Fruit fly (Drosophila melanogaster) whole organism, pupa: Measurements from ENCODE around the gene CG42581.
"Not testable (repeated sequence)": the region's sequence is repeated elsewhere in the genome, so short reads cannot be mapped to it uniquely, and the experiment has no call there.

ENCODE experiments used
- CG10348 ChIP-seq: fragments of 200-800 bp; sonication (Bioruptor generic); IDR thresholded peaks from 2 replicates; pipeline ENCODE4 v1.3.6; 2022; ENCODE audit warnings: missing biosample characterization, missing genetic modification characterization
- CG12605 ChIP-seq: fragments of 200-800 bp; sonication (Bioruptor generic); IDR thresholded peaks from 2 replicates; pipeline ENCODE4 v1.3.6; 2022; ENCODE audit warnings: missing biosample characterization, missing genetic modification characterization
- CG13204 ChIP-seq: fragments of 200-800 bp; sonication (Bioruptor generic); optimal IDR thresholded peaks from 2 replicates; lab custom pipeline; 2018; ENCODE audit warnings: missing biosample characterization, mild to moderate bottlenecking, missing genetic modification characterization, moderate library complexity
- CG14655 ChIP-seq: fragments of 200-800 bp; sonication (Bioruptor generic); optimal IDR thresholded peaks from 3 replicates; lab custom pipeline; 2017; ENCODE audit warnings: mild to moderate bottlenecking, missing biosample characterization, missing genetic modification reagents, missing genetic modification characterization
- CG15710 ChIP-seq: fragments of 200-800 bp; sonication (Bioruptor generic); optimal IDR thresholded peaks from 2 replicates; lab custom pipeline; 2018; ENCODE audit warnings: missing biosample characterization, mild to moderate bottlenecking, missing genetic modification characterization, moderate library complexity
- CG17806 ChIP-seq: fragments of 200-800 bp; sonication (Bioruptor generic); optimal IDR thresholded peaks from 2 replicates; lab custom pipeline; 2018; ENCODE audit warnings: missing biosample characterization, mild to moderate bottlenecking, missing genetic modification characterization, moderate library complexity
- CG32121 ChIP-seq: fragments of 200-800 bp; sonication (Bioruptor generic); IDR thresholded peaks from 2 replicates; pipeline ENCODE4 v1.3.6; 2022; ENCODE audit warnings: missing biosample characterization, missing genetic modification characterization
- CG34367 ChIP-seq: fragments of 200-800 bp; sonication (Bioruptor generic); optimal IDR thresholded peaks from 2 replicates; lab custom pipeline; 2018; ENCODE audit warnings: missing biosample characterization, mild to moderate bottlenecking, missing genetic modification characterization
- CG4496 ChIP-seq: fragments of 200-800 bp; sonication (Bioruptor generic); IDR thresholded peaks from 3 replicates; pipeline ENCODE4 v1.3.6; 2022; ENCODE audit warnings: missing biosample characterization, missing genetic modification characterization
- CG8159 ChIP-seq: fragments of 200-800 bp; sonication (Bioruptor generic); optimal IDR thresholded peaks from 3 replicates; lab custom pipeline; 2018; ENCODE audit warnings: missing biosample characterization, mild to moderate bottlenecking, missing genetic modification characterization, moderate library complexity
- CG8301 ChIP-seq: fragments of 200-800 bp; sonication (Bioruptor generic); optimal IDR thresholded peaks from 2 replicates; lab custom pipeline; 2018; ENCODE audit warnings: missing biosample characterization, mild to moderate bottlenecking, missing genetic modification characterization
- CG9948 ChIP-seq: fragments of 200-800 bp; sonication (Bioruptor generic); optimal IDR thresholded peaks from 2 replicates; lab custom pipeline; 2018; ENCODE audit warnings: missing biosample characterization, mild to moderate bottlenecking, missing genetic modification characterization, moderate library complexity
- D1 ChIP-seq: fragments of 200-800 bp; sonication (Bioruptor generic); optimal IDR thresholded peaks from 2 replicates; lab custom pipeline; 2018; ENCODE audit warnings: missing biosample characterization, mild to moderate bottlenecking, missing genetic modification characterization, moderate library complexity
- EcR ChIP-seq: fragments of 200-800 bp; sonication (Bioruptor generic); optimal IDR thresholded peaks from 3 replicates; lab custom pipeline; 2019; ENCODE audit warnings: missing biosample characterization, missing genetic modification characterization, mild to moderate bottlenecking, moderate library complexity, missing genetic modification reagents
- Ets98B ChIP-seq: fragments of 200-800 bp; sonication (Bioruptor generic); IDR thresholded peaks from 2 replicates; pipeline ENCODE4 v1.3.6; 2022; ENCODE audit warnings: missing biosample characterization, missing genetic modification characterization
- Pif1A ChIP-seq: fragments of 200-800 bp; sonication (Bioruptor generic); optimal IDR thresholded peaks from 3 replicates; lab custom pipeline; 2016; ENCODE audit warnings: missing biosample characterization, missing genetic modification characterization
- Pif1B ChIP-seq: fragments of 200-800 bp; sonication (Bioruptor generic); optimal IDR thresholded peaks from 3 replicates; lab custom pipeline; 2016; ENCODE audit warnings: missing biosample characterization, missing genetic modification characterization
- Snoo ChIP-seq: fragments of 200-800 bp; sonication (Bioruptor generic); optimal IDR thresholded peaks from 3 replicates; lab custom pipeline; 2017; ENCODE audit warnings: missing biosample characterization, mild to moderate bottlenecking, missing genetic modification characterization, inconsistent platforms
- fd96Ca ChIP-seq: fragments of 200-800 bp; sonication (Bioruptor generic); IDR thresholded peaks from 3 replicates; pipeline ENCODE4 v1.3.6; 2022; ENCODE audit warnings: missing biosample characterization, missing genetic modification characterization
- gl ChIP-seq: fragments of 200-800 bp; sonication (Bioruptor generic); optimal IDR thresholded peaks from 2 replicates; lab custom pipeline; 2018; ENCODE audit warnings: missing biosample characterization, mild to moderate bottlenecking, missing genetic modification characterization
- rn ChIP-seq: fragments of 200-800 bp; sonication (Bioruptor generic); IDR thresholded peaks from 2 replicates; pipeline ENCODE4 v1.3.6; 2022; ENCODE audit warnings: missing biosample characterization, missing genetic modification characterization

CG42581 gene

DNA sequence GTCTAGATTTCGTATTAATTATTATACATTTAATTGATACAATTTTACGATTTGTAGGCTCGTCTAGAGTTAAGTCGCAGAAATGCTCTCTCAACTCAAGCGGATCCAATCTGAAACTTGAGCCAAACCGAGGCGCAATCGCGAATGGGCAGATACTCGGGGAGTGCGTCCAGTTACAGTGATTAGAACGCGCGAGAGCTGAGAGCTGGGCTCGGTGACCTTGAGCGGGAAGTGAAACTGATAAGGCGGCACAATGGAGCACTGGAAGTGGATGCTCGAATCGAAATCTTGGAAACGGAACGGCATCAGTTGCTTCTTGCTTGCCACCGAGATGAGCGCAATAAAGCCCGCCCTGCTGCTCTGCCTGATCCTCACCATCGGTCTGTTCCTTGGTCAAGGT is 25.9 kb upstream of the CG42581 start, which contains the start of gene CG34331:
CG34331 (plus strand) TSS at position 301 of the 400 bp plus-strand sequence.
- no peak for TF ChIP-seq CG8159 (tag; lab: Kevin White, UChicago)
- TF ChIP-seq CG14655 (GFP tag; lab: Kevin White, UChicago): no peak
- no peak for TF ChIP-seq fd96Ca (GFP tag; lab: Robert Waterston, UW)
- no peak for TF ChIP-seq EcR (GFP tag; lab: Kevin White, UChicago)
- TF ChIP-seq D1: no peak
- TF ChIP-seq CG34367: no peak
- TF ChIP-seq CG32121 (GFP tag; lab: Robert Waterston, UW): no peak
- TF ChIP-seq Pif1B (GFP tag; lab: Kevin White, UChicago): no peak
- no peak for TF ChIP-seq CG9948 (tag; lab: Kevin White, UChicago)
- TF ChIP-seq CG13204 (GFP tag; lab: Kevin White, UChicago): no peak
- TF ChIP-seq CG15710 (tag; lab: Kevin White, UChicago): no peak
- TF ChIP-seq gl: no peak
- no peak for TF ChIP-seq rn (GFP tag; lab: Robert Waterston, UW)
- no peak for TF ChIP-seq CG17806 (tag; lab: Kevin White, UChicago)
- no peak for TF ChIP-seq CG8301 (tag; lab: Kevin White, UChicago)
- TF ChIP-seq CG10348 (GFP tag; lab: Robert Waterston, UW): no peak
- no peak for TF ChIP-seq Snoo (tag; lab: Kevin White, UChicago)
- no peak for TF ChIP-seq CG4496 (GFP tag; lab: Robert Waterston, UW)

DNA sequence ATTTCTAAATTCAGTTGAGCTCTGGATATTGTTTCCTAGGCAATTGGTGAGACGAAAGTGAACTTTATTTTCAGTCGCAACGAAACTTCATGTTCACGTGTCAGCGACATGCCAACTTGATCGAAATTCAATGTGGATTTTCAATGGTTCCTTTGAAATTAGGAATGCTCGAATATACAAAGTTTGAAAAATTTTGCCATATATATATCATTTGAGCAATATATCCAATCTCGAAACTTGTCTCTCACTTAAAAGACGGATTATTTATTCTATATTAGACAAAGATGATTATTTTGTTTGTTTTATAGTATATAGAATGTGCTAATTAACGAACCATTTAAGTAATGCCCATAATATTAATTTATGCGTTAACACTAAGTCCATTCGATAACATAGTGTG is 14.2 kb upstream of the CG42581 start, which contains the start of gene karr:
karr (minus strand) TSS at position 101 of the 400 bp plus-strand sequence.
- TF ChIP-seq CG32121 (GFP tag; lab: Robert Waterston, UW): no peak
- no peak for TF ChIP-seq CG8301 (tag; lab: Kevin White, UChicago)
- TF ChIP-seq CG34367: no peak
- TF ChIP-seq Pif1B (GFP tag; lab: Kevin White, UChicago): no peak
- TF ChIP-seq Snoo (tag; lab: Kevin White, UChicago): no peak
- TF ChIP-seq CG8159 (tag; lab: Kevin White, UChicago): no peak
- no peak for TF ChIP-seq CG12605 (GFP tag; lab: Robert Waterston, UW)
- no peak for TF ChIP-seq Pif1A
- TF ChIP-seq CG4496 (GFP tag; lab: Robert Waterston, UW): no peak
- no peak for TF ChIP-seq CG15710 (tag; lab: Kevin White, UChicago)
- TF ChIP-seq, all 21 proteins: peak for 0

- TF ChIP-seq CG4496 (GFP tag; lab: Robert Waterston, UW) (no peak), CG10348 (GFP tag; lab: Robert Waterston, UW) (no peak)
Observed at dm6 chrX:20104987-20105386, 8.7 kb upstream of the CG42581 start.

- TF ChIP-seq Snoo (tag; lab: Kevin White, UChicago); rn (GFP tag; lab: Robert Waterston, UW); CG14655 (GFP tag; lab: Kevin White, UChicago): not testable (repeated sequence)
Observed at dm6 chrX:20094098-20094497, 2.2 kb downstream of the CG42581 start, which contains the start of gene Or19b. Gene Or19b, plus strand, starts transcription at chrX:20094398.

DNA sequence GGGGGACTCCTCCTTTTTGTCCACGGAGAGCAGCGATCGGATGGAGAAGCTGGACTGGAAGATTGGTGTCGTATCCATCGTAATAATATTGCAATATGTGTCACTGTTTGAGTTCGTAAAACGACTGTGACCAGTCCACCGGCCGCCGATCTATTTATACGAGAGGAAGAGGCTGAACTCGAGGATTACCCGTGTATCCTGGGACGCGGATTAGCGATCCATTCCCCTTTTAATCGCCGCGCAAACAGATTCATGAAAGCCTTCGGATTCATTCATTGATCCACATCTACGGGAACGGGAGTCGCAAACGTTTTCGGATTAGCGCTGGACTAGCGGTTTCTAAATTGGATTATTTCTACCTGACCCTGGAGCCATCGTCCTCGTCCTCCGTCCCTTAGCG is 4.0 kb downstream of the CG42581 start, which contains the start of gene fd19B:
fd19B (minus strand) TSS at position 101 of the 400 bp plus-strand sequence.
- no peak for TF ChIP-seq D1
- no peak for TF ChIP-seq Pif1A
- no peak for TF ChIP-seq CG8301 (tag; lab: Kevin White, UChicago)
- TF ChIP-seq Pif1B (GFP tag; lab: Kevin White, UChicago): no peak
- no peak for TF ChIP-seq gl
- no peak for TF ChIP-seq EcR (GFP tag; lab: Kevin White, UChicago)
- TF ChIP-seq, all 21 proteins: peak for 0

- TF ChIP-seq rn (GFP tag; lab: Robert Waterston, UW) (no peak), Pif1A (no peak), CG8159 (tag; lab: Kevin White, UChicago) (no peak), CG14655 (GFP tag; lab: Kevin White, UChicago) (no peak), CG4496 (GFP tag; lab: Robert Waterston, UW) (no peak), CG34367 (no peak), CG13204 (GFP tag; lab: Kevin White, UChicago) (no peak), Snoo (tag; lab: Kevin White, UChicago) (no peak), Pif1B (GFP tag; lab: Kevin White, UChicago) (no peak), EcR (GFP tag; lab: Kevin White, UChicago) (no peak), D1 (no peak), gl (no peak), CG17806 (tag; lab: Kevin White, UChicago) (no peak), CG9948 (tag; lab: Kevin White, UChicago) (no peak), fd96Ca (GFP tag; lab: Robert Waterston, UW) (no peak), CG32121 (GFP tag; lab: Robert Waterston, UW) (no peak), CG8301 (tag; lab: Kevin White, UChicago) (no peak)
Observed at dm6 chrX:20083762-20084161, 12.5 kb downstream of the CG42581 start.

- no peak for TF ChIP-seq gl
- TF ChIP-seq fd96Ca (GFP tag; lab: Robert Waterston, UW): no peak
- no peak for TF ChIP-seq Pif1B (GFP tag; lab: Kevin White, UChicago)
- TF ChIP-seq CG13204 (GFP tag; lab: Kevin White, UChicago): no peak
- no peak for TF ChIP-seq CG17806 (tag; lab: Kevin White, UChicago)
- TF ChIP-seq CG8159 (tag; lab: Kevin White, UChicago): no peak
- TF ChIP-seq CG10348 (GFP tag; lab: Robert Waterston, UW): no peak
- TF ChIP-seq CG14655 (GFP tag; lab: Kevin White, UChicago): no peak
- TF ChIP-seq D1: no peak
- TF ChIP-seq CG8301 (tag; lab: Kevin White, UChicago): no peak
- TF ChIP-seq CG9948 (tag; lab: Kevin White, UChicago): no peak
- TF ChIP-seq rn (GFP tag; lab: Robert Waterston, UW): no peak
- TF ChIP-seq CG12605 (GFP tag; lab: Robert Waterston, UW): no peak
- TF ChIP-seq Ets98B (GFP tag; lab: Robert Waterston, UW): no peak
- no peak for TF ChIP-seq Snoo (tag; lab: Kevin White, UChicago)
- TF ChIP-seq, all 21 proteins: peak for 0
Observed at dm6 chrX:20067017-20067416, 29.3 kb downstream of the CG42581 start.
